Fruit fly (Drosophila melanogaster) whole organism, wandering third instar larva: ENCODE data around the gene Nt5b.
A peak's percentile ranks its signal among the peaks of the same experiment; 100 is the strongest.

Experiments used
- Abd-B ChIP-seq: fragments of >200 bp; optimal IDR thresholded peaks from 2 replicates; lab custom pipeline; 2017; ENCODE audit warnings: missing biosample characterization, missing genetic modification characterization
- CG32264 ChIP-seq: fragments of 200-800 bp; sonication (Bioruptor generic); optimal IDR thresholded peaks from 2 replicates; lab custom pipeline; 2016; ENCODE audit warnings: missing biosample characterization, missing genetic modification characterization
- CG9705 ChIP-seq: fragments of 200-800 bp; sonication (Bioruptor generic); optimal IDR thresholded peaks from 2 replicates; lab custom pipeline; 2018; ENCODE audit warnings: missing biosample characterization, mild to moderate bottlenecking, missing genetic modification characterization
- CrebA ChIP-seq: fragments of 200-800 bp; sonication (Bioruptor generic); optimal IDR thresholded peaks from 2 replicates; lab custom pipeline; 2016; ENCODE audit warnings: missing biosample characterization, mild to moderate bottlenecking, missing genetic modification characterization, borderline replicate concordance
- Dfd ChIP-seq: fragments of >200 bp; optimal IDR thresholded peaks from 2 replicates; lab custom pipeline; 2017; ENCODE audit warnings: missing biosample characterization, missing genetic modification characterization
- Dif ChIP-seq: fragments of 200-275, 200-300 bp; sonication (Bioruptor generic); optimal IDR thresholded peaks from 2 replicates; lab custom pipeline; 2018; ENCODE audit warnings: missing biosample characterization, missing genetic modification characterization; ENCODE audit not compliant: partially characterized antibody
- GATAd ChIP-seq: sonication (Bioruptor generic); optimal IDR thresholded peaks from 2 replicates; lab custom pipeline; 2016; ENCODE audit warnings: missing biosample characterization, missing genetic modification characterization
- HLH106 ChIP-seq: fragments of 200-800 bp; optimal IDR thresholded peaks from 3 replicates; lab custom pipeline; 2019; ENCODE audit warnings: missing biosample characterization, mild to moderate bottlenecking, missing genetic modification characterization, moderate library complexity
- Hnf4 ChIP-seq: fragments of 200-800 bp; sonication (Bioruptor generic); optimal IDR thresholded peaks from 2 replicates; lab custom pipeline; 2016; ENCODE audit warnings: missing biosample characterization, mild to moderate bottlenecking, missing genetic modification characterization
- Hr78 ChIP-seq: fragments of >200 bp; optimal IDR thresholded peaks from 2 replicates; lab custom pipeline; 2017; ENCODE audit warnings: missing biosample characterization, missing genetic modification characterization
- Hr83 ChIP-seq: fragments of 200-300 bp; sonication (Bioruptor generic); optimal IDR thresholded peaks from 2 replicates; lab custom pipeline; 2016; ENCODE audit warnings: missing biosample characterization, mild to moderate bottlenecking, missing genetic modification characterization, moderate library complexity; ENCODE audit not compliant: poor library complexity, severe bottlenecking
- Jra ChIP-seq: sonication (Bioruptor generic); optimal IDR thresholded peaks from 2 replicates; lab custom pipeline; 2016; ENCODE audit warnings: missing biosample characterization, missing genetic modification characterization
- Mio ChIP-seq: sonication (Bioruptor generic); optimal IDR thresholded peaks from 2 replicates; lab custom pipeline; 2016; ENCODE audit warnings: missing biosample characterization, missing genetic modification characterization
- Myc ChIP-seq: fragments of >200 bp; optimal IDR thresholded peaks from 2 replicates; lab custom pipeline; 2017
- N ChIP-seq: fragments of >200 bp; optimal IDR thresholded peaks from 2 replicates; lab custom pipeline; 2018; ENCODE audit warnings: missing biosample characterization, missing external identifiers, missing genetic modification characterization
- OdsH ChIP-seq: fragments of 200-800 bp; sonication (Bioruptor generic); optimal IDR thresholded peaks from 2 replicates; lab custom pipeline; 2016; ENCODE audit warnings: missing biosample characterization, mild to moderate bottlenecking, missing genetic modification characterization
- Rel ChIP-seq, 2 experiments: fragments of 200-800 bp; sonication (Bioruptor generic) in 1 of 2; optimal IDR thresholded peaks; 2 replicates in 1 of 2; 3 replicates in 1 of 2; lab custom pipeline; 2016 to 2019; ENCODE audit warnings: mild to moderate bottlenecking in 2 of 2, missing biosample characterization in 2 of 2, missing genetic modification characterization in 2 of 2, moderate library complexity in 1 of 2
- Sp1 ChIP-seq: fragments of 200-800 bp; sonication (Bioruptor generic); optimal IDR thresholded peaks from 3 replicates; lab custom pipeline; 2019; ENCODE audit warnings: missing biosample characterization, mild to moderate bottlenecking, missing genetic modification characterization, moderate library complexity
- Vsx2 ChIP-seq: fragments of 200-300, 225-300 bp; sonication (Bioruptor generic); optimal IDR thresholded peaks from 2 replicates; lab custom pipeline; 2018; ENCODE audit warnings: missing biosample characterization, missing genetic modification characterization; ENCODE audit not compliant: partially characterized antibody
- br ChIP-seq: fragments of 200-800 bp; sonication (Bioruptor generic); optimal IDR thresholded peaks from 2 replicates; lab custom pipeline; 2016; ENCODE audit warnings: missing biosample characterization, missing genetic modification characterization
- brk ChIP-seq: fragments of 200-800 bp; sonication (Bioruptor generic); optimal IDR thresholded peaks from 2 replicates; lab custom pipeline; 2016; ENCODE audit warnings: missing biosample characterization, mild to moderate bottlenecking, missing genetic modification characterization
- dl ChIP-seq, 2 experiments: fragments of 175-275, 200-275 bp in 1 of 2; fragments of 200-275 bp in 1 of 2; sonication (Bioruptor generic); optimal IDR thresholded peaks; lab custom pipeline; 2018; ENCODE audit warnings: mild to moderate bottlenecking in 2 of 2, missing biosample characterization in 2 of 2, missing genetic modification characterization in 2 of 2, moderate library complexity in 2 of 2; ENCODE audit not compliant: partially characterized antibody in 2 of 2, insufficient read depth in 1 of 2
- dmrt93B ChIP-seq: fragments of 200-800 bp; sonication (Bioruptor generic); optimal IDR thresholded peaks from 2 replicates; lab custom pipeline; 2018; ENCODE audit warnings: missing biosample characterization, mild to moderate bottlenecking, missing genetic modification characterization
- dsf ChIP-seq: sonication (Bioruptor generic); optimal IDR thresholded peaks from 2 replicates; lab custom pipeline; 2016; ENCODE audit warnings: missing biosample characterization, missing genetic modification characterization, borderline replicate concordance
- ey ChIP-seq: fragments of 200-800 bp; sonication (Bioruptor generic); optimal IDR thresholded peaks from 2 replicates; lab custom pipeline; 2016; ENCODE audit warnings: missing biosample characterization, missing genetic modification characterization
- foxo ChIP-seq, 2 experiments: fragments of 200-800 bp; sonication (Bioruptor generic); optimal IDR thresholded peaks; 2 replicates in 1 of 2; 3 replicates in 1 of 2; lab custom pipeline; 2016 to 2017; ENCODE audit warnings: missing biosample characterization in 2 of 2, missing genetic modification characterization in 2 of 2
- fru ChIP-seq: fragments of 200-800 bp; sonication (Bioruptor generic); optimal IDR thresholded peaks from 3 replicates; lab custom pipeline; 2016; ENCODE audit warnings: missing biosample characterization, mild to moderate bottlenecking, missing genetic modification characterization
- h ChIP-seq: fragments of 200-800 bp; sonication (Bioruptor generic); optimal IDR thresholded peaks from 3 replicates; lab custom pipeline; 2016; ENCODE audit warnings: missing biosample characterization, mild to moderate bottlenecking, missing genetic modification characterization
- jim ChIP-seq: fragments of 175-275, 200-325 bp; sonication (Bioruptor generic); optimal IDR thresholded peaks from 2 replicates; lab custom pipeline; 2016; ENCODE audit warnings: missing biosample characterization, mild to moderate bottlenecking, missing genetic modification characterization
- lola ChIP-seq: fragments of >200 bp; optimal IDR thresholded peaks from 2 replicates; lab custom pipeline; 2017; ENCODE audit warnings: missing biosample characterization, missing genetic modification characterization
- pan ChIP-seq: fragments of >200 bp; optimal IDR thresholded peaks from 2 replicates; lab custom pipeline; 2017
- psq ChIP-seq: fragments of 200-800 bp; sonication (Bioruptor generic); optimal IDR thresholded peaks from 3 replicates; lab custom pipeline; 2017; ENCODE audit warnings: missing biosample characterization, mild to moderate bottlenecking, missing genetic modification characterization, moderate library complexity
- rgr ChIP-seq: fragments of 200-800 bp; sonication (Bioruptor generic); optimal IDR thresholded peaks from 3 replicates; lab custom pipeline; 2016; ENCODE audit warnings: missing biosample characterization, mild to moderate bottlenecking, missing genetic modification characterization
- sage ChIP-seq: fragments of 200-800 bp; sonication (Bioruptor generic); optimal IDR thresholded peaks from 2 replicates; lab custom pipeline; 2016; ENCODE audit warnings: missing biosample characterization, mild to moderate bottlenecking, missing genetic modification characterization
- sv ChIP-seq: fragments of 200-800 bp; sonication (Bioruptor generic); optimal IDR thresholded peaks from 3 replicates; lab custom pipeline; 2016; ENCODE audit warnings: missing biosample characterization, missing genetic modification characterization
- tai ChIP-seq: sonication (Bioruptor generic); optimal IDR thresholded peaks from 2 replicates; lab custom pipeline; 2016; ENCODE audit warnings: missing biosample characterization, missing genetic modification characterization
- usp ChIP-seq: fragments of >200 bp; optimal IDR thresholded peaks from 2 replicates; lab custom pipeline; 2017; ENCODE audit warnings: missing biosample characterization, missing genetic modification characterization
- woc ChIP-seq: sonication (Bioruptor generic); optimal IDR thresholded peaks from 2 replicates; lab custom pipeline; 2016; ENCODE audit warnings: missing biosample characterization, mild to moderate bottlenecking, missing genetic modification characterization

The Nt5b gene

DNA sequence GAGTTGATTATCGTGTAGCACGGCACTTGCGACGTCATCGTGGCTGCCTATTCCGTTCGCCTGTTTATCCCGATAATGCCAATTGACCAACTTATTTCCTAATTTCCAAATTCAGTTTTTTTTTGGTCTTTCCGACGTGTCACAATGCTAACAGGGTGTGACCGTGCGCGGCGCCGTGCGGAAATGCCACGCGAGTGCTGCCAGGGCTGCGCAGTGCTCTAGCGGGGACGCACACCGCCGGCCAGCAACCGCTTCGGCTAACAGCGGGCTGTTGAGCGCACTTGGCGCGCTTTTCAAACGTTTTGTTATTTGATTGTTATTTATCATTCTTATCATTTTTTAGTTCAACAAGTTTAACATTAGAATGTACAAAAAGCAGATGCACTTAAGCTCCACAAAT is 24.9 kb downstream of the Nt5b start, which contains the start of gene betaCOP:
Gene betaCOP (minus strand): TSS at position 187 of the 400 bp plus-strand sequence.
- TF ChIP-seq Dfd (GFP tag; lab: Kevin White, UChicago) (no peak), Rel (GFP tag; optimal IDR thresholded peaks at IDR 0.05; lab: Kevin White, UChicago) (no peak), Rel (tag; optimal IDR thresholded peaks at IDR 0.05; lab: Kevin White, UChicago) (peak; percentile 31)
- TF ChIP-seq, all 38 proteins: peak for 1

DNA sequence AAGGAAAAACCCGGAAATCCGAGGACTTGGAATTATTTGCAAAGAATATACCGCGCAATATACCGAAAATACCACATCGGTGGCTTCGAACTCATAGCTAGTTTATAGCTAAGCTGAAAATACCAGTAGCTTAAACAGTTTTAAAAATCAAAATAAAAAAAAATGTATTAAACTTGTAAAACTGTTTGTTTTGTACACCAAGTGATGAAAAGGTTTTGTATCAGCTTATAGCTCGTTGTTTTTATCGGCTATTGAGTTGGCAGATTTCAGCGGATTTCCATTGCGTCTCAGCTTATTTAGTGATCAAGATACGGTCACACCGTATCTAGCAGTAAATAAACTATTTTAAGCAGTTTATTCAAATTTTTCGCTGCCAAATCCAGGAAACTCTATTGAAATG is 30.2 kb downstream of the Nt5b start, which contains the start of the genes por and CG6179:
Gene por (minus strand): TSS at position 64 of the 400 bp plus-strand sequence.
Gene CG6179 (plus strand): TSS at position 292 of the 400 bp plus-strand sequence.
- peak; percentile 72 for TF ChIP-seq Myc
- TF ChIP-seq Vsx2 (GFP tag; lab: Kevin White, UChicago), result no peak
- no peak for TF ChIP-seq sv
- TF ChIP-seq Rel (GFP tag; optimal IDR thresholded peaks at IDR 0.05; lab: Kevin White, UChicago), result no peak
- TF ChIP-seq Rel (tag; optimal IDR thresholded peaks at IDR 0.05; lab: Kevin White, UChicago), result peak; percentile 13

DNA sequence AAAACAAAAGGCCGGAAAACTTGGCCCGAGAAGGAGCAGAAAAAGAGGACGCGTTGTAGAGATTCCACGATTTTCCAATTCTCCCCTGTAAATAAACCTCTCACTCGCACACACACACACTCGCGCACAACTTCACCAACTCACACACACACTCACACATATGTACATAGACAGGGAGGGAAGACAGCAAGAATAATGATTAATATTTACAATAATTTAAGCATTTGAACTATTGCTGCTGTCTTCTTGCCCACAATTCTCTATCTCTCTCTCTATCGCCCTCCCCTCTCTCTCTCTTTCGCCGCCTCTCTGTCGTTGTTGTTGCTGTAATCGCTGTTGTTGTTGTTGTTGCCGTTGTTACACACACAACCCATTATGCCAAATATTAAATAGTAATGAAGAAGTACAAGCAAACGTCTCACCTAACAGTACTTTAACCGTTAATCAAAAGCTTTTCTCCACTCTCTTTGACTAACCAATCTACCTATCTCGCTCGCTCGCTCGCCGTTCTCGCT is 35.5 kb downstream of the Nt5b start:
- TF ChIP-seq lola, result no peak
- no peak for TF ChIP-seq rgr (GFP tag; lab: Kevin White, UChicago)
- TF ChIP-seq CG32264 (GFP tag; lab: Kevin White, UChicago), result no peak
- no peak for TF ChIP-seq Vsx2 (GFP tag; lab: Kevin White, UChicago)
- no peak for TF ChIP-seq HLH106 (tag; lab: Kevin White, UChicago)
- TF ChIP-seq Hr78 (GFP tag; lab: Kevin White, UChicago), result no peak
- no peak for TF ChIP-seq Jra (GFP tag; lab: Kevin White, UChicago)
- TF ChIP-seq ey, result no peak

DNA sequence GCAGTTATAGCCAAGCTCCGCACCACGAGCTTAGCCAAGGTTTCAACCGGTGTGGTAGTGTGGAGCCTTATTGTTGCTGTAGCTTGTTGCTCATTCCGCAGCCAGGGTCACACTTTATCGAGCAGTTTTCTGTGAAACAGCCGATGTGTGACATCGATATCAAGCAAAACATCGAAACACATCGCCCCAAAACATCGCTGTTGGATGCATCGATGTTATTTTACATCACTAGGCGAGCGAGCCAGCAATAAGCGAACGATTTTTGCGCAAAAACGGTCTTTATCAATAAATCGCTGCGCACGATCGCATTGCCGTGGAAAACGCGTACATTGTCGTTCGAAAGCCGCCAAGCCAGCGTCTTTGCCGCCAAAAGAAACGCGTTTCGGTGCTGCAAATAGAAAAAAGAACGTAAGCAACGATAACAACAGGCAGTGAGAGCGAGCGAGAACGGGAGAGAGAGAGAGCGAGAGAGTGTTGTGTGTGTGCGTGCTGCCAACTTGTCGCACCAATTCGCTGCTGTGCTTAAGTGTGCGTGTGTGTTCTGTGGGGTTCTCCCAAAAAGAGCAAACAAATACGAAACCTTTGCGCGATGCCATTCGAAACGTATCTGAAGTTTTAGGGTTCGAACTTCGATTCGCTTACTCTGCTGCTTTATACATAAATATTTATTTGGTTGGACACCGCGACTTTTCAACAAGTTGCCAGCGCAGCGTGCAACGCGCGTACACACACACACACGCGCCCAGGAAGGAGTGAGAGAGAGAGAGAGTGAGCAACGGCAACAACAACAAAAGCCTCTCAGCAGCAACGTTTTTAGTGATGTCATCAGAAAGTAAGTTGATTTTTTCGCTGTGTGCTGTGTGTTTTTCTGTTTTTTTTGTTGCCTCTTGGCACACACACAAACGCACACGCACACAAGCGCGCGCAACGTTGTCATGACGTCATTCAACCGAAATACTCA is 38.9 kb downstream of the Nt5b start:
- TF ChIP-seq fru (peak; percentile 59), dmrt93B (GFP tag; lab: Kevin White, UChicago) (no peak), tai (GFP tag; lab: Kevin White, UChicago) (no peak), N (GFP tag; lab: Kevin White, UChicago) (peak; percentile 63), Hnf4 (GFP tag; lab: Kevin White, UChicago) (no peak), Hr78 (GFP tag; lab: Kevin White, UChicago) (peak; percentile 43), sv (no peak), Dif (peak; percentile 72), Vsx2 (GFP tag; lab: Kevin White, UChicago) (no peak), usp (no peak), h (GFP tag; lab: Kevin White, UChicago) (peak; percentile 18), GATAd (GFP tag; lab: Kevin White, UChicago) (no peak), dl (GFP tag; optimal IDR thresholded peaks at IDR 0.05; lab: Kevin White, UChicago; ENCODE audit: insufficient read depth in 1 of 2, partially characterized antibody in 2 of 2) (peak; percentile 17 to 70), jim (GFP tag; lab: Kevin White, UChicago) (peak; percentile 58), lola (no peak), dsf (no peak), brk (GFP tag; lab: Kevin White, UChicago) (no peak), HLH106 (tag; lab: Kevin White, UChicago) (peak; percentile 14), psq (GFP tag; lab: Kevin White, UChicago) (peak; percentile 15), woc (no peak), pan (lab: Kevin White, UChicago) (no peak), Mio (GFP tag; lab: Kevin White, UChicago) (no peak), rgr (GFP tag; lab: Kevin White, UChicago) (peak; percentile 24), OdsH (GFP tag; lab: Kevin White, UChicago) (no peak), Sp1 (peak; percentile 84), Myc (no peak), CG32264 (GFP tag; lab: Kevin White, UChicago) (no peak), CG9705 (peak; percentile 46), ey (no peak), br (no peak), Dfd (GFP tag; lab: Kevin White, UChicago) (no peak), sage (GFP tag; lab: Kevin White, UChicago) (no peak), CrebA (GFP tag; lab: Kevin White, UChicago) (no peak), Jra (GFP tag; lab: Kevin White, UChicago) (peak; percentile 70), Abd-B (GFP tag; lab: Kevin White, UChicago) (peak; percentile 54), Hr83 (peak; percentile 11), Rel (GFP tag; optimal IDR thresholded peaks at IDR 0.05; lab: Kevin White, UChicago) (peak; percentile 57), Rel (tag; optimal IDR thresholded peaks at IDR 0.05; lab: Kevin White, UChicago) (peak; percentile 65), foxo (GFP tag; optimal IDR thresholded peaks at IDR 0.05; lab: Kevin White, UChicago) (peak in 1 of 2 experiments; percentile 1)
